Worm (Caenorhabditis elegans): ENCODE data around the gene ZK1010.12.

The ZK1010.12 gene

DNA sequence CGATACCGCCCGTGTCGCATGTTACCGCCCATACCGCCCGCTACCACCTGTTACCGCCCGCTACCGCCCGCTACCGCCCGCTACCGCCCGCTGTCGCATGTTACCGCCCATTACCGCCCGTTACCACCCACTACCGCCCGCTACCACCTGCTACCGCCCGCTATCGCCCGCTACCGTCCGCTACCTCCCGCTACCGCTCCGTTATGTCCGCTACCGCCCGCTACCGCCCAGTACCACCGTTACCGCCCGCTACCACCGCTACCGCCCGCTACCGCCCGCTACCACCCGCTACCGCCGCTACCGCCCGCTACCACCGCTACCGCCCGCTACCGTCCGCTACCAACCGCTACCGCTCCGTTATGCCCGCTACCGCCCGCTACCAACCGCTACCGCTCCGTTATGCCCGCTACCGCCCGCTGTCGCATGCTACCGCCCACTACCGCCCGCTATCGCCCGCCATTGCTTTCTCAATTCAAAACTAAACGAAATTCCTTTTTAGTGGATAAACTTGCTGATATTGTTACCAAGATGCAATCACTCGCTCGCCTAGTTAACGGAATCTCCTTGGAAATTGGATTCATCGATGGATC lies 41.4 kb downstream of the ZK1010.12 start (continued):
- TF ChIP-seq sdc-2 (tag; optimal IDR thresholded peaks at IDR 0.05) (peak; percentile 10), pha-2 (tag; optimal IDR thresholded peaks at IDR 0.05) (no peak), npax-4 (tag; optimal IDR thresholded peaks at IDR 0.05) (no peak), lin-11 (tag; optimal IDR thresholded peaks at IDR 0.05) (no peak), ceh-14 (tag; optimal IDR thresholded peaks at IDR 0.05) (no peak), ceh-2 (tag; optimal IDR thresholded peaks at IDR 0.05) (no peak), ceh-6 (GFP tag; optimal IDR thresholded peaks at IDR 0.05) (no peak)

DNA sequence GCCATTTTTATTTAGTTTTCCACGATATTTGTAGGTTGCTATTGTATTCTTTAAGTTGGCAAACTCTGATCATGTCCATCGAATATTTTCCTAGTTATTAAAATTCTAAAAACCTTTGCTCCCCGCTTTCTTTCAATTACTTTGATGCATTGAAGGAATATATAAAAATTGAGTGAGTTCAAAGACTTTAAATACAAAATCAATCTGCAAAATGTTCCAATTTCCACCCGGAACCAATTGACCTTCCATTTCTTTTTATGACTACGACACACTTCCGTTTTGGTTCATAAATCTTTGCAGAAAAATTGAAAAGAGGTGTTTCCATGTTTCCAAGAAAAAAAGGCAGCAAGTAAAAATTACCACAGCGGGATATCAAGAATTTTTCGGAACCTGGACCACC lies 48.6 kb downstream of the ZK1010.12 start, which contains the start of gene F54F12.2:
Gene F54F12.2, plus strand, starts transcription at position 301 of the 400 bp plus-strand sequence.
- TF ChIP-seq zip-5 (tag; optimal IDR thresholded peaks at IDR 0.05) (no peak), pax-1 (tag; optimal IDR thresholded peaks at IDR 0.05) (no peak), lin-11 (tag; optimal IDR thresholded peaks at IDR 0.05) (no peak), pqm-1 (tag; optimal IDR thresholded peaks at IDR 0.05) (no peak)

Data from whole organism, late embryonic.